Fruit fly (Drosophila melanogaster): ENCODE data around the gene CG5112.

The CG5112 gene

DNA sequence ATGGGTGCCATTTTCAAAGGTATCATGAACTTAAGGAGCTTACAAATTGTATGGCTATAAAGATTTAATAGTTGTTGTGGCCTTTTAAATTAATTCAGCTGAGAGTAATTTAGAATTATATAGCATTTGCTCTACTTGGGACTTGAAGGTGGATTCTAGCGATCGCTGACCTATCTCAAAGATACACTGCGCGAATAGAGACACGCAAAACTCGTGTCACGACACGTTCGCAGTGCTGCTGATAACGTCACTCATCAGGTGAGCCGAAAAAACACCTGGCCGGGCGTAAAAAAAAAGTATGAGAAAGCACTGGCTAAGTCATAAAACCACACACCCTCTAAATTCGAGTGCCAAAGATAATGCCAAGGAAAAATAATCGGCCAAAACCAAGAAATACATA lies 1.6 kb upstream of the CG5112 start:
- TF ChIP-seq gsb (GFP tag; IDR thresholded peaks at IDR 0.05) = no peak
- peak; percentile 60; the same call in 1 of the 2 replicates for TF ChIP-seq nerfin-2 (GFP tag; IDR thresholded peaks at IDR 0.05; ENCODE audit: partially characterized antibody)
- peak; percentile 66; the same call in 1 of the 3 replicates for TF ChIP-seq CG14860 (GFP tag; IDR thresholded peaks at IDR 0.05; ENCODE audit: partially characterized antibody)
- peak; percentile 32; the same call in 1 of the 3 replicates for TF ChIP-seq Opbp (GFP tag; IDR thresholded peaks at IDR 0.05; ENCODE audit: partially characterized antibody)
- TF ChIP-seq CG9609 (GFP tag; optimal IDR thresholded peaks at IDR 0.05) = no peak
- TF ChIP-seq cg (GFP tag; optimal IDR thresholded peaks at IDR 0.05) = no peak
- TF ChIP-seq pum (GFP tag; optimal IDR thresholded peaks at IDR 0.05) = peak; percentile 24
- no peak for TF ChIP-seq Hr3 (GFP tag; optimal IDR thresholded peaks at IDR 0.05)
- no peak for TF ChIP-seq CG7786 (GFP tag; optimal IDR thresholded peaks at IDR 0.05)
- no peak for TF ChIP-seq nerfin-1 (tag; optimal IDR thresholded peaks at IDR 0.05)
- no peak for TF ChIP-seq Spps (tag; optimal IDR thresholded peaks at IDR 0.05)
- TF ChIP-seq CG4282 (GFP tag; optimal IDR thresholded peaks at IDR 0.05) = no peak
- TF ChIP-seq otp (GFP tag; IDR thresholded peaks at IDR 0.05) = no peak
- TF ChIP-seq sima (GFP tag; optimal IDR thresholded peaks at IDR 0.05) = no peak
- TF ChIP-seq Nf-YC (tag; optimal IDR thresholded peaks at IDR 0.05) = no peak
- no peak for TF ChIP-seq br (optimal IDR thresholded peaks at IDR 0.05)
- no peak for TF ChIP-seq lov (optimal IDR thresholded peaks at IDR 0.05)
- TF ChIP-seq lov (GFP tag; IDR thresholded peaks at IDR 0.05) = no peak
- no peak for TF ChIP-seq ase (GFP tag; IDR thresholded peaks at IDR 0.05)
- TF ChIP-seq Med (GFP tag) = peak; percentile 64
- no peak for TF ChIP-seq CG8924 (tag; optimal IDR thresholded peaks at IDR 0.05)
- TF ChIP-seq CG7556 (GFP tag; optimal IDR thresholded peaks at IDR 0.05) = no peak
- peak; percentile 69 for TF ChIP-seq CG34224 (GFP tag; IDR thresholded peaks at IDR 0.05; ENCODE audit: partially characterized antibody)
- no peak for TF ChIP-seq org-1 (GFP tag; optimal IDR thresholded peaks at IDR 0.05)
- 0 out of 3 replicates have a peak, but pooled peaks have one; percentile 30 for TF ChIP-seq CG2199 (GFP tag; IDR thresholded peaks at IDR 0.05)
- TF ChIP-seq Fer1 (GFP tag; optimal IDR thresholded peaks at IDR 0.05) = no peak
- no peak for TF ChIP-seq wek (GFP tag; optimal IDR thresholded peaks at IDR 0.05)
- no peak for TF ChIP-seq insv (GFP tag; optimal IDR thresholded peaks at IDR 0.05)
- no peak for TF ChIP-seq tin (GFP tag; optimal IDR thresholded peaks at IDR 0.05)
- no peak for TF ChIP-seq gsb-n (tag; optimal IDR thresholded peaks at IDR 0.05)
- TF ChIP-seq Hey (tag; optimal IDR thresholded peaks at IDR 0.05) = no peak
- peak; percentile 77 for TF ChIP-seq Sry-β (GFP tag; optimal IDR thresholded peaks at IDR 0.05)
- peak; percentile 20 for TF ChIP-seq dm (GFP tag; optimal IDR thresholded peaks at IDR 0.05)
- no peak for TF ChIP-seq Atf-2 (GFP tag; optimal IDR thresholded peaks at IDR 0.05)
- no peak for TF ChIP-seq fd3F (GFP tag; optimal IDR thresholded peaks at IDR 0.05)
- 0 out of 2 replicates have a peak, but pooled peaks have one; percentile 37 for TF ChIP-seq ato (GFP tag; IDR thresholded peaks at IDR 0.05; ENCODE audit: partially characterized antibody)
- no peak for TF ChIP-seq MBD-R2 (GFP tag; IDR thresholded peaks at IDR 0.05)
- TF ChIP-seq vnd (GFP tag; IDR thresholded peaks at IDR 0.05; ENCODE audit: partially characterized antibody) = peak; percentile 70
- TF ChIP-seq Optix (GFP tag; IDR thresholded peaks at IDR 0.05) = peak; percentile 12; the same call in 1 of the 3 replicates
- no peak for TF ChIP-seq twi (tag; optimal IDR thresholded peaks at IDR 0.05)
- TF ChIP-seq BEAF-32 (GFP tag; optimal IDR thresholded peaks at IDR 0.05) = peak; percentile 72
- TF ChIP-seq ab (GFP tag; optimal IDR thresholded peaks at IDR 0.05) = no peak
- no peak for TF ChIP-seq Dfd (GFP tag; optimal IDR thresholded peaks at IDR 0.05)
- TF ChIP-seq CG32532 (GFP tag; IDR thresholded peaks at IDR 0.05) = peak; percentile 42; the same call in 1 of the 2 replicates
- TF ChIP-seq zen2 (GFP tag; IDR thresholded peaks at IDR 0.05; ENCODE audit: partially characterized antibody) = peak; percentile 78
- peak; percentile 26 to 38 for TF ChIP-seq crp (GFP tag; optimal IDR thresholded peaks at IDR 0.05)
- no peak for TF ChIP-seq sc (optimal IDR thresholded peaks at IDR 0.05)
- no peak for TF ChIP-seq sc (GFP tag; optimal IDR thresholded peaks at IDR 0.05)
- peak; percentile 4 for TF ChIP-seq Side (GFP tag; optimal IDR thresholded peaks at IDR 0.05)
- TF ChIP-seq CG16779 (GFP tag; IDR thresholded peaks at IDR 0.05) = no peak
- TF ChIP-seq CG7357 (GFP tag; IDR thresholded peaks at IDR 0.05) = no peak
